Fruit fly (Drosophila melanogaster) whole organism, embryonic: ENCODE data around the gene rho-5.

Experiments used
- Adf1 ChIP-seq: fragments of 200-800 bp; sonication (Bioruptor generic); IDR thresholded peaks from 2 replicates; pipeline ENCODE4 v1.3.6; 2022; ENCODE audit warnings: missing biosample characterization, missing genetic modification characterization
- Atf6 ChIP-seq: fragments of 200-800 bp; sonication (Bioruptor generic); IDR thresholded peaks from 2 replicates; pipeline ENCODE4 v1.3.6; 2022; ENCODE audit warnings: missing biosample characterization, missing genetic modification characterization
- B-H1 ChIP-seq: fragments of 200-800 bp; sonication (Bioruptor generic); IDR thresholded peaks from 3 replicates; pipeline ENCODE4 v1.3.6; 2022; ENCODE audit warnings: missing biosample characterization, missing genetic modification characterization
- Bgb ChIP-seq: fragments of 200-800 bp; sonication (Bioruptor generic); IDR thresholded peaks from 2 replicates; pipeline ENCODE4 v1.3.6; 2022; ENCODE audit warnings: missing biosample characterization, missing genetic modification characterization; ENCODE audit not compliant: partially characterized antibody
- CG1024 ChIP-seq: fragments of 200-800 bp; sonication (Bioruptor generic); IDR thresholded peaks from 2 replicates; pipeline ENCODE4 v1.3.6; 2022; ENCODE audit warnings: missing biosample characterization, missing genetic modification characterization
- CG12155 ChIP-seq: fragments of 200-800 bp; sonication (Bioruptor generic); optimal IDR thresholded peaks from 3 replicates; lab custom pipeline; 2016; ENCODE audit warnings: missing biosample characterization, missing genetic modification characterization
- CG12219 ChIP-seq: fragments of 200-800 bp; sonication (Bioruptor generic); optimal IDR thresholded peaks from 3 replicates; lab custom pipeline; 2018; ENCODE audit warnings: missing biosample characterization, mild to moderate bottlenecking, missing genetic modification characterization
- CG12659 ChIP-seq: fragments of 200-800 bp; sonication (Bioruptor generic); optimal IDR thresholded peaks from 3 replicates; lab custom pipeline; 2017; ENCODE audit warnings: mild to moderate bottlenecking, missing biosample characterization, missing genetic modification reagents, missing genetic modification characterization
- CG12942 ChIP-seq: fragments of 200-800 bp; sonication (Bioruptor generic); optimal IDR thresholded peaks from 3 replicates; lab custom pipeline; 2016; ENCODE audit warnings: missing biosample characterization, missing genetic modification characterization
- CG1603 ChIP-seq: fragments of 200-800 bp; sonication (Bioruptor generic); optimal IDR thresholded peaks from 2 replicates; lab custom pipeline; 2019; ENCODE audit warnings: missing biosample characterization, mild to moderate bottlenecking, missing genetic modification characterization, moderate library complexity
- CG30431 ChIP-seq: fragments of 200-800 bp; sonication (Bioruptor generic); optimal IDR thresholded peaks from 2 replicates; lab custom pipeline; 2017; ENCODE audit warnings: missing biosample characterization, missing genetic modification characterization
- CG34224 ChIP-seq: fragments of 200-800 bp; sonication (Bioruptor generic); IDR thresholded peaks from 3 replicates; pipeline ENCODE4 v1.3.6; 2022; ENCODE audit warnings: missing biosample characterization, missing genetic modification characterization; ENCODE audit not compliant: partially characterized antibody
- CG42726 ChIP-seq: fragments of 200-800 bp; sonication (Bioruptor generic); IDR thresholded peaks from 2 replicates; pipeline ENCODE4 v1.3.6; 2022; ENCODE audit warnings: missing biosample characterization, missing genetic modification characterization; ENCODE audit not compliant: partially characterized antibody
- CG43689 ChIP-seq: fragments of 200-800 bp; sonication (Bioruptor generic); IDR thresholded peaks from 2 replicates; pipeline ENCODE4 v1.3.6; 2022; ENCODE audit warnings: missing biosample characterization, missing genetic modification characterization
- CG4424 ChIP-seq: fragments of 200-800 bp; sonication (Bioruptor generic); optimal IDR thresholded peaks from 3 replicates; lab custom pipeline; 2016; ENCODE audit warnings: missing biosample characterization, missing genetic modification characterization
- CG6791 ChIP-seq: fragments of 200-800 bp; sonication (Bioruptor generic); IDR thresholded peaks from 3 replicates; pipeline ENCODE4 v1.3.6; 2022; ENCODE audit warnings: missing biosample characterization, missing genetic modification characterization; ENCODE audit not compliant: partially characterized antibody
- CG6854 ChIP-seq: fragments of 200-800 bp; sonication (Bioruptor generic); optimal IDR thresholded peaks from 3 replicates; lab custom pipeline; 2017; ENCODE audit warnings: missing biosample characterization, mild to moderate bottlenecking, missing genetic modification characterization
- CG7963 ChIP-seq: fragments of 200-800 bp; sonication (Bioruptor generic); IDR thresholded peaks from 3 replicates; pipeline ENCODE4 v1.3.6; 2022; ENCODE audit warnings: missing biosample characterization, missing genetic modification characterization; ENCODE audit not compliant: partially characterized antibody
- CG8290 ChIP-seq, 3 experiments: fragments of 200-800 bp; sonication (Bioruptor generic); optimal IDR thresholded peaks; 2 replicates each; lab custom pipeline; 2016 to 2019; ENCODE audit warnings: missing biosample characterization in 3 of 3, missing genetic modification characterization in 3 of 3, mild to moderate bottlenecking in 2 of 3, moderate library complexity in 1 of 3
- CG9437 ChIP-seq: fragments of 200-800 bp; sonication (Bioruptor generic); optimal IDR thresholded peaks from 2 replicates; lab custom pipeline; 2018; ENCODE audit warnings: missing biosample characterization, mild to moderate bottlenecking, missing genetic modification characterization
- CHES-1-like ChIP-seq: fragments of 200-800 bp; sonication (Bioruptor generic); optimal IDR thresholded peaks from 2 replicates; lab custom pipeline; 2016; ENCODE audit warnings: missing biosample characterization, missing genetic modification characterization
- D ChIP-seq, 2 experiments: fragments of 200-800 bp in 1 of 2; fragments of >200 bp in 1 of 2; sonication (Bioruptor generic) in 1 of 2; optimal IDR thresholded peaks; 2 replicates in 1 of 2; 3 replicates in 1 of 2; lab custom pipeline; 2017; ENCODE audit warnings: mild to moderate bottlenecking in 1 of 2, missing biosample characterization in 1 of 2, missing genetic modification characterization in 1 of 2, missing genetic modification reagents in 1 of 2
- Dll ChIP-seq: fragments of 200-800 bp; sonication (Bioruptor generic); IDR thresholded peaks from 4 replicates; pipeline ENCODE4 v1.3.6; 2022; ENCODE audit warnings: missing biosample characterization, missing genetic modification characterization; ENCODE audit not compliant: partially characterized antibody
- HLH4C ChIP-seq: fragments of 200-800 bp; sonication (Bioruptor generic); IDR thresholded peaks from 3 replicates; pipeline ENCODE4 v1.3.6; 2022; ENCODE audit warnings: missing biosample characterization, missing genetic modification characterization; ENCODE audit not compliant: partially characterized antibody
- Hr78 ChIP-seq, 2 experiments: fragments of 200-800 bp in 1 of 2; fragments of >200 bp in 1 of 2; sonication (Bioruptor generic) in 1 of 2; optimal IDR thresholded peaks; 2 replicates each; lab custom pipeline; 2017 to 2019; ENCODE audit warnings: missing biosample characterization in 2 of 2, missing genetic modification characterization in 2 of 2, mild to moderate bottlenecking in 1 of 2, moderate library complexity in 1 of 2
- Med ChIP-seq: fragments of 200-800 bp; sonication (Bioruptor generic); peaks from one replicate; lab custom pipeline; 2016; ENCODE audit warnings: missing biosample characterization, missing genetic modification characterization, mild to moderate bottlenecking, inconsistent platforms, moderate library complexity
- Myb ChIP-seq: fragments of 200-800 bp; sonication (Bioruptor generic); optimal IDR thresholded peaks from 2 replicates; lab custom pipeline; 2016; ENCODE audit warnings: missing biosample characterization, missing genetic modification characterization
- Nf-YB ChIP-seq: fragments of 200-800 bp; sonication (Bioruptor generic); optimal IDR thresholded peaks from 3 replicates; lab custom pipeline; 2019; ENCODE audit warnings: missing biosample characterization, mild to moderate bottlenecking, missing genetic modification characterization, moderate library complexity
- Six4 ChIP-seq: fragments of 200-800 bp; sonication (Bioruptor generic); optimal IDR thresholded peaks from 2 replicates; lab custom pipeline; 2016; ENCODE audit warnings: missing biosample characterization, missing genetic modification characterization
- YL-1 ChIP-seq: fragments of 200-800 bp; sonication (Bioruptor generic); optimal IDR thresholded peaks from 3 replicates; lab custom pipeline; 2017; ENCODE audit warnings: missing biosample characterization, mild to moderate bottlenecking, missing genetic modification characterization
- bbx ChIP-seq: fragments of 200-800 bp; sonication (Bioruptor generic); IDR thresholded peaks from 2 replicates; pipeline ENCODE4 v1.3.6; 2022; ENCODE audit warnings: missing biosample characterization, missing genetic modification characterization; ENCODE audit not compliant: partially characterized antibody
- cg ChIP-seq: fragments of 200-800 bp; sonication (Bioruptor generic); optimal IDR thresholded peaks from 3 replicates; lab custom pipeline; 2019; ENCODE audit warnings: missing biosample characterization, mild to moderate bottlenecking, missing genetic modification characterization, moderate library complexity
- chinmo ChIP-seq: fragments of 200-800 bp; sonication (Bioruptor generic); IDR thresholded peaks from 4 replicates; pipeline ENCODE4 v1.3.6; 2022; ENCODE audit warnings: missing biosample characterization, missing genetic modification characterization; ENCODE audit not compliant: partially characterized antibody
- gcm ChIP-seq: fragments of 200-800 bp; sonication (Bioruptor generic); optimal IDR thresholded peaks from 2 replicates; lab custom pipeline; 2019; ENCODE audit warnings: missing biosample characterization, mild to moderate bottlenecking, missing genetic modification characterization, moderate library complexity
- hbn ChIP-seq: fragments of 200-800 bp; sonication (Bioruptor generic); IDR thresholded peaks from 2 replicates; pipeline ENCODE4 v1.3.6; 2022; ENCODE audit warnings: missing biosample characterization, missing genetic modification characterization; ENCODE audit not compliant: partially characterized antibody
- inv ChIP-seq: fragments of 200-800 bp; sonication (Bioruptor generic); IDR thresholded peaks from 2 replicates; pipeline ENCODE4 v1.3.6; 2022; ENCODE audit warnings: missing biosample characterization, missing genetic modification characterization; ENCODE audit not compliant: partially characterized antibody
- kah ChIP-seq: fragments of 200-800 bp; sonication (Bioruptor generic); optimal IDR thresholded peaks from 2 replicates; lab custom pipeline; 2018; ENCODE audit warnings: missing biosample characterization, mild to moderate bottlenecking, missing genetic modification characterization
- mld ChIP-seq: fragments of 200-800 bp; sonication (Bioruptor generic); IDR thresholded peaks from 3 replicates; pipeline ENCODE4 v1.3.6; 2022; ENCODE audit warnings: missing biosample characterization, missing genetic modification characterization; ENCODE audit not compliant: partially characterized antibody
- pfk ChIP-seq: fragments of 200-800 bp; sonication (Bioruptor generic); optimal IDR thresholded peaks from 2 replicates; lab custom pipeline; 2018; ENCODE audit warnings: missing biosample characterization, mild to moderate bottlenecking, missing genetic modification characterization, moderate library complexity
- pzg ChIP-seq: fragments of 200-800 bp; sonication (Bioruptor generic); optimal IDR thresholded peaks from 3 replicates; lab custom pipeline; 2018; ENCODE audit warnings: missing biosample characterization, mild to moderate bottlenecking, missing genetic modification characterization, moderate library complexity
- ro ChIP-seq: fragments of 200-800 bp; sonication (Bioruptor generic); IDR thresholded peaks from 2 replicates; pipeline ENCODE4 v1.3.6; 2022; ENCODE audit warnings: missing biosample characterization, missing genetic modification characterization
- slp2 ChIP-seq: fragments of 200-800 bp; sonication (Bioruptor generic); optimal IDR thresholded peaks from 2 replicates; lab custom pipeline; 2016; ENCODE audit warnings: missing biosample characterization, missing genetic modification characterization
- sna ChIP-seq: fragments of 200-800 bp; sonication (Bioruptor generic); IDR thresholded peaks from 2 replicates; pipeline ENCODE4 v1.3.6; 2022; ENCODE audit warnings: missing biosample characterization, missing genetic modification characterization; ENCODE audit not compliant: partially characterized antibody
- ssp ChIP-seq: fragments of 200-800 bp; sonication (Bioruptor generic); IDR thresholded peaks from 2 replicates; pipeline ENCODE4 v1.3.6; 2022; ENCODE audit warnings: missing biosample characterization, missing genetic modification characterization
- stwl ChIP-seq: fragments of 200-800 bp; sonication (Bioruptor generic); optimal IDR thresholded peaks from 3 replicates; lab custom pipeline; 2018; ENCODE audit warnings: missing biosample characterization, mild to moderate bottlenecking, missing genetic modification characterization, moderate library complexity
- tio ChIP-seq: fragments of 200-800 bp; sonication (Bioruptor generic); optimal IDR thresholded peaks from 2 replicates; lab custom pipeline; 2017; ENCODE audit warnings: missing biosample characterization, missing genetic modification characterization, inconsistent platforms
- trem ChIP-seq: fragments of 200-800 bp; optimal IDR thresholded peaks from 3 replicates; lab custom pipeline; 2019; ENCODE audit warnings: missing biosample characterization, mild to moderate bottlenecking, missing genetic modification characterization, moderate library complexity
- wek ChIP-seq: fragments of 200-800 bp; sonication (Bioruptor generic); optimal IDR thresholded peaks from 3 replicates; lab custom pipeline; 2018; ENCODE audit warnings: missing biosample characterization, mild to moderate bottlenecking, missing genetic modification characterization, moderate library complexity

rho-5 gene

dm6 chr2L:10418981-10419380 is 45.3 kb upstream of the rho-5 start, which contains the start of gene RfC3:
Gene RfC3, plus strand, starts transcription at chr2L:10419190.
- TF ChIP-seq Six4 (GFP tag; lab: Kevin White, UChicago) (no peak), Med (GFP tag; lab: Kevin White, UChicago) (peak; percentile 54), ro (no peak), pfk (GFP tag; lab: Kevin White, UChicago) (peak; percentile 48), CG12155 (GFP tag; lab: Kevin White, UChicago) (no peak), wek (GFP tag; lab: Kevin White, UChicago) (no peak), mld (peak; percentile 94), ssp (GFP tag; lab: Robert Waterston, UW) (no peak), CG34224 (GFP tag; lab: Robert Waterston, UW) (peak; percentile 98), YL-1 (GFP tag; lab: Kevin White, UChicago) (peak; percentile 38), Dll (GFP tag; lab: Robert Waterston, UW) (peak; percentile 85), B-H1 (GFP tag; lab: Robert Waterston, UW) (no peak), CG43689 (GFP tag; lab: Robert Waterston, UW) (no peak), Adf1 (GFP tag; lab: Robert Waterston, UW) (no peak), sna (peak; percentile 79), CG7963 (GFP tag; lab: Robert Waterston, UW) (peak; percentile 94), inv (GFP tag; lab: Robert Waterston, UW) (peak; percentile 89), CG42726 (GFP tag; lab: Robert Waterston, UW) (no peak), hbn (GFP tag; lab: Robert Waterston, UW) (peak; percentile 79), cg (no peak), HLH4C (GFP tag; lab: Robert Waterston, UW) (peak; percentile 98), CG12659 (GFP tag; lab: Kevin White, UChicago) (peak; percentile 7), CG6854 (GFP tag; lab: Kevin White, UChicago) (no peak), Hr78 (GFP tag; optimal IDR thresholded peaks at IDR 0.05; lab: Kevin White, UChicago) (peak in 1 of 2 experiments; percentile 93), Nf-YB (GFP tag; lab: Kevin White, UChicago) (no peak), CG12219 (GFP tag; lab: Kevin White, UChicago) (no peak), D (optimal IDR thresholded peaks at IDR 0.05; lab: Kevin White, UChicago) (no peak), D (GFP tag; optimal IDR thresholded peaks at IDR 0.05; lab: Kevin White, UChicago) (no peak), slp2 (GFP tag; lab: Kevin White, UChicago) (no peak), CG9437 (GFP tag; lab: Kevin White, UChicago) (no peak), chinmo (GFP tag; lab: Robert Waterston, UW) (peak; percentile 84; the same call in 1 of the 4 replicates), Bgb (GFP tag; lab: Robert Waterston, UW) (peak; percentile 83), stwl (peak; percentile 75), tio (GFP tag; lab: Kevin White, UChicago) (no peak), CG1024 (GFP tag; lab: Robert Waterston, UW) (no peak), trem (tag; lab: Kevin White, UChicago) (peak; percentile 55), CG6791 (GFP tag; lab: Robert Waterston, UW) (peak; percentile 89), CG8290 (GFP tag; optimal IDR thresholded peaks at IDR 0.05; lab: Kevin White, UChicago) (no peak), CG8290 (tag; optimal IDR thresholded peaks at IDR 0.05; lab: Kevin White, UChicago) (no peak), CG4424 (GFP tag; lab: Kevin White, UChicago) (no peak), pzg (GFP tag; lab: Kevin White, UChicago) (peak; percentile 64), CG1603 (tag; lab: Kevin White, UChicago) (peak; percentile 99), CG12942 (no peak), CG30431 (GFP tag; lab: Kevin White, UChicago) (no peak), Atf6 (GFP tag; lab: Robert Waterston, UW) (no peak), bbx (GFP tag; lab: Robert Waterston, UW) (peak; percentile 95), CHES-1-like (GFP tag; lab: Kevin White, UChicago) (no peak), Myb (GFP tag; lab: Kevin White, UChicago) (peak; percentile 85), kah (peak; percentile 62), gcm (GFP tag; lab: Kevin White, UChicago) (no peak)
